Worm (Caenorhabditis elegans) whole organism, late embryonic: ENCODE data around the gene smu-2.

Experiments used
- C38D4.7 ChIP-seq: fragments of 200-800 bp; sonication (Bioruptor generic); optimal IDR thresholded peaks from 2 replicates; lab custom pipeline; 2018; ENCODE audit warnings: mild to moderate bottlenecking, missing genetic modification characterization, moderate library complexity, missing compliant biosample characterization
- F13H6.1 ChIP-seq: sonication (generic microtip); optimal IDR thresholded peaks from 2 replicates; lab custom pipeline; 2016; ENCODE audit warnings: missing genetic modification characterization, missing compliant biosample characterization
- K02D7.2 ChIP-seq: sonication (generic microtip); optimal IDR thresholded peaks from 2 replicates; lab custom pipeline; 2017; ENCODE audit warnings: mild to moderate bottlenecking, missing genetic modification characterization, missing compliant biosample characterization
- K09A11.1 ChIP-seq: sonication (generic microtip); optimal IDR thresholded peaks from 2 replicates; lab custom pipeline; 2017; ENCODE audit warnings: antibody characterized with exemption, mild to moderate bottlenecking, missing genetic modification characterization, missing compliant biosample characterization; ENCODE audit not compliant: insufficient read depth
- Y22D7AL.16 ChIP-seq: sonication (generic microtip); optimal IDR thresholded peaks from 2 replicates; lab custom pipeline; 2016; ENCODE audit warnings: missing genetic modification characterization, missing compliant biosample characterization
- ceh-14 ChIP-seq: sonication (generic microtip); optimal IDR thresholded peaks from 2 replicates; lab custom pipeline; 2016; ENCODE audit warnings: missing genotype, missing genetic modification characterization, missing compliant biosample characterization
- ceh-18 ChIP-seq: sonication (generic microtip); optimal IDR thresholded peaks from 2 replicates; lab custom pipeline; 2016; ENCODE audit warnings: missing genetic modification characterization, missing compliant biosample characterization
- ceh-19 ChIP-seq: fragments of 200-800 bp; sonication (Bioruptor generic); optimal IDR thresholded peaks from 2 replicates; lab custom pipeline; 2018; ENCODE audit warnings: mild to moderate bottlenecking, missing genetic modification characterization, missing compliant biosample characterization
- ceh-2 ChIP-seq: sonication (generic microtip); optimal IDR thresholded peaks from 2 replicates; lab custom pipeline; 2016; ENCODE audit warnings: missing genotype, missing genetic modification characterization, missing compliant biosample characterization
- ceh-22 ChIP-seq: sonication (generic microtip); optimal IDR thresholded peaks from 2 replicates; lab custom pipeline; 2017; ENCODE audit warnings: missing biosample characterization, missing genetic modification characterization
- ceh-24 ChIP-seq: sonication (generic microtip); optimal IDR thresholded peaks from 2 replicates; lab custom pipeline; 2016; ENCODE audit warnings: mild to moderate bottlenecking, missing genetic modification characterization, missing compliant biosample characterization
- ceh-30 ChIP-seq: fragments of 150-350 bp; optimal IDR thresholded peaks from 2 replicates; lab custom pipeline; 2014; ENCODE audit warnings: missing biosample characterization, missing genetic modification characterization
- ceh-34 ChIP-seq: sonication (generic microtip); optimal IDR thresholded peaks from 2 replicates; lab custom pipeline; 2016; ENCODE audit warnings: mild to moderate bottlenecking, missing genetic modification characterization, missing compliant biosample characterization
- ceh-45 ChIP-seq: fragments of 200-800 bp; sonication (Bioruptor generic); IDR thresholded peaks from 2 replicates; pipeline ENCODE4 v1.3.6; 2022; ENCODE audit warnings: missing genetic modification reagents, missing genetic modification characterization, missing compliant biosample characterization
- ceh-48 ChIP-seq: sonication (generic microtip); optimal IDR thresholded peaks from 2 replicates; lab custom pipeline; 2016; ENCODE audit warnings: missing genetic modification characterization, inconsistent platforms, missing compliant biosample characterization
- ceh-6 ChIP-seq: fragments of 200-800 bp; sonication (Bioruptor generic); optimal IDR thresholded peaks from 2 replicates; lab custom pipeline; 2018; ENCODE audit warnings: mild to moderate bottlenecking, missing genetic modification characterization, missing compliant biosample characterization
- ceh-9 ChIP-seq: sonication (generic microtip); optimal IDR thresholded peaks from 2 replicates; lab custom pipeline; 2016; ENCODE audit warnings: mild to moderate bottlenecking, missing genetic modification characterization, inconsistent platforms, missing compliant biosample characterization
- che-1 ChIP-seq: sonication (generic microtip); optimal IDR thresholded peaks from 2 replicates; lab custom pipeline; 2016; ENCODE audit warnings: mild to moderate bottlenecking, missing genetic modification characterization, missing compliant biosample characterization
- dmd-4 ChIP-seq: sonication (generic microtip); optimal IDR thresholded peaks from 2 replicates; lab custom pipeline; 2016; ENCODE audit warnings: borderline replicate concordance, missing genetic modification characterization, missing compliant biosample characterization
- dve-1 ChIP-seq: sonication (generic microtip); optimal IDR thresholded peaks from 2 replicates; lab custom pipeline; 2017; ENCODE audit warnings: antibody characterized with exemption, mild to moderate bottlenecking, missing genetic modification characterization, missing compliant biosample characterization
- elt-4 ChIP-seq: sonication (generic microtip); optimal IDR thresholded peaks from 2 replicates; lab custom pipeline; 2016; ENCODE audit warnings: missing genetic modification characterization, missing compliant biosample characterization
- ets-4 ChIP-seq: sonication (generic microtip); optimal IDR thresholded peaks from 2 replicates; lab custom pipeline; 2016; ENCODE audit warnings: missing genetic modification characterization, missing compliant biosample characterization
- eyg-1 ChIP-seq: sonication (generic microtip); optimal IDR thresholded peaks from 2 replicates; lab custom pipeline; 2016; ENCODE audit warnings: missing genotype, missing genetic modification characterization, missing compliant biosample characterization
- fkh-6 ChIP-seq: sonication (generic microtip); optimal IDR thresholded peaks from 2 replicates; lab custom pipeline; 2016; ENCODE audit warnings: missing genetic modification characterization, missing compliant biosample characterization
- gmeb-2 ChIP-seq: sonication (generic microtip); optimal IDR thresholded peaks from 2 replicates; lab custom pipeline; 2016; ENCODE audit warnings: missing genetic modification characterization, inconsistent platforms, missing compliant biosample characterization
- hlh-13 ChIP-seq: fragments of 200-800 bp; sonication (Bioruptor generic); optimal IDR thresholded peaks from 2 replicates; lab custom pipeline; 2018; ENCODE audit warnings: mild to moderate bottlenecking, missing genetic modification characterization, missing compliant biosample characterization
- hlh-15 ChIP-seq: sonication (generic microtip); optimal IDR thresholded peaks from 2 replicates; lab custom pipeline; 2016; ENCODE audit warnings: missing genetic modification characterization, missing compliant biosample characterization
- hlh-8 ChIP-seq: sonication (generic microtip); optimal IDR thresholded peaks from 2 replicates; lab custom pipeline; 2016; ENCODE audit warnings: missing genotype, missing genetic modification characterization, missing compliant biosample characterization
- lim-6 ChIP-seq: sonication (generic microtip); optimal IDR thresholded peaks from 2 replicates; lab custom pipeline; 2016; ENCODE audit warnings: missing genetic modification characterization, missing compliant biosample characterization
- lin-11 ChIP-seq: fragments of 200-800 bp; sonication (Bioruptor generic); optimal IDR thresholded peaks from 2 replicates; lab custom pipeline; 2018; ENCODE audit warnings: mild to moderate bottlenecking, missing genetic modification characterization, missing compliant biosample characterization
- madf-2 ChIP-seq: sonication (generic microtip); optimal IDR thresholded peaks from 2 replicates; lab custom pipeline; 2017; ENCODE audit warnings: missing genetic modification characterization, missing compliant biosample characterization
- mec-3 ChIP-seq: sonication (generic microtip); optimal IDR thresholded peaks from 2 replicates; lab custom pipeline; 2016; ENCODE audit warnings: borderline replicate concordance, missing genetic modification characterization, missing compliant biosample characterization
- nhr-11 ChIP-seq: fragments of 150-350 bp; optimal IDR thresholded peaks from 2 replicates; lab custom pipeline; 2014; ENCODE audit warnings: missing biosample characterization, missing genetic modification characterization
- npax-4 ChIP-seq: sonication (generic microtip); optimal IDR thresholded peaks from 2 replicates; lab custom pipeline; 2016; ENCODE audit warnings: missing genetic modification characterization, missing compliant biosample characterization
- odd-2 ChIP-seq: sonication (generic microtip); optimal IDR thresholded peaks from 2 replicates; lab custom pipeline; 2017; ENCODE audit warnings: antibody characterized with exemption, mild to moderate bottlenecking, missing genetic modification characterization, missing compliant biosample characterization
- pag-3 ChIP-seq: sonication (generic microtip); optimal IDR thresholded peaks from 2 replicates; lab custom pipeline; 2016; ENCODE audit warnings: missing compliant biosample characterization, missing genetic modification characterization, borderline replicate concordance
- pat-9 ChIP-seq: fragments of 200-800 bp; sonication (Bioruptor generic); optimal IDR thresholded peaks from 2 replicates; lab custom pipeline; 2018; ENCODE audit warnings: mild to moderate bottlenecking, missing genetic modification characterization, moderate library complexity, missing compliant biosample characterization
- pha-2 ChIP-seq: sonication (generic microtip); optimal IDR thresholded peaks from 2 replicates; lab custom pipeline; 2017; ENCODE audit warnings: mild to moderate bottlenecking, missing genetic modification characterization, missing compliant biosample characterization
- pha-4 ChIP-seq: fragments of 150-350 bp; optimal IDR thresholded peaks from 2 replicates; lab custom pipeline; 2018; ENCODE audit warnings: missing biosample characterization, missing genetic modification reagents, missing genetic modification characterization
- pros-1 ChIP-seq: fragments of 150-350 bp; optimal IDR thresholded peaks from 2 replicates; lab custom pipeline; 2014; ENCODE audit warnings: missing biosample characterization, missing genetic modification reagents, missing genetic modification characterization
- sox-2 ChIP-seq: fragments of 200-800 bp; sonication (Bioruptor generic); IDR thresholded peaks from 2 replicates; pipeline ENCODE4 v1.3.6; 2022; ENCODE audit warnings: missing genetic modification reagents, missing genetic modification characterization, missing compliant biosample characterization
- sox-4 ChIP-seq: sonication (generic microtip); optimal IDR thresholded peaks from 2 replicates; lab custom pipeline; 2017; ENCODE audit warnings: mild to moderate bottlenecking, missing genetic modification characterization, inconsistent platforms, missing compliant biosample characterization
- syd-9 ChIP-seq: sonication (generic microtip); optimal IDR thresholded peaks from 2 replicates; lab custom pipeline; 2016; ENCODE audit warnings: mild to moderate bottlenecking, missing genetic modification characterization, moderate library complexity, missing compliant biosample characterization
- tbx-2 ChIP-seq: sonication (generic microtip); optimal IDR thresholded peaks from 2 replicates; lab custom pipeline; 2016; ENCODE audit warnings: missing genetic modification characterization, missing compliant biosample characterization
- tbx-7 ChIP-seq: sonication (generic microtip); optimal IDR thresholded peaks from 2 replicates; lab custom pipeline; 2016; ENCODE audit warnings: missing genotype, missing genetic modification characterization, missing compliant biosample characterization
- ttx-3 ChIP-seq: sonication (generic microtip); optimal IDR thresholded peaks from 2 replicates; lab custom pipeline; 2016; ENCODE audit warnings: missing genetic modification reagents, missing genetic modification characterization, missing compliant biosample characterization
- unc-3 ChIP-seq, 2 experiments: fragments of 200-800 bp in 1 of 2; sonication (Bioruptor generic) in 1 of 2; sonication (generic microtip) in 1 of 2; conservative IDR thresholded peaks in 1 of 2; optimal IDR thresholded peaks in 1 of 2; 2 replicates each; pipeline versions ENCODE4 v1.3.6 to Lab custom; 2016 to 2022; ENCODE audit warnings: missing compliant biosample characterization in 2 of 2, missing genetic modification characterization in 2 of 2, missing genetic modification reagents in 1 of 2
- unc-55 ChIP-seq: sonication (generic microtip); optimal IDR thresholded peaks from 2 replicates; lab custom pipeline; 2017; ENCODE audit warnings: missing biosample characterization, missing genetic modification reagents, missing genetic modification characterization
- zip-5 ChIP-seq: sonication (generic microtip); optimal IDR thresholded peaks from 2 replicates; lab custom pipeline; 2016; ENCODE audit warnings: missing genetic modification characterization, missing compliant biosample characterization
- ztf-16 ChIP-seq: sonication (generic microtip); optimal IDR thresholded peaks from 2 replicates; lab custom pipeline; 2017; ENCODE audit warnings: missing genetic modification characterization, missing compliant biosample characterization

Gene smu-2

DNA sequence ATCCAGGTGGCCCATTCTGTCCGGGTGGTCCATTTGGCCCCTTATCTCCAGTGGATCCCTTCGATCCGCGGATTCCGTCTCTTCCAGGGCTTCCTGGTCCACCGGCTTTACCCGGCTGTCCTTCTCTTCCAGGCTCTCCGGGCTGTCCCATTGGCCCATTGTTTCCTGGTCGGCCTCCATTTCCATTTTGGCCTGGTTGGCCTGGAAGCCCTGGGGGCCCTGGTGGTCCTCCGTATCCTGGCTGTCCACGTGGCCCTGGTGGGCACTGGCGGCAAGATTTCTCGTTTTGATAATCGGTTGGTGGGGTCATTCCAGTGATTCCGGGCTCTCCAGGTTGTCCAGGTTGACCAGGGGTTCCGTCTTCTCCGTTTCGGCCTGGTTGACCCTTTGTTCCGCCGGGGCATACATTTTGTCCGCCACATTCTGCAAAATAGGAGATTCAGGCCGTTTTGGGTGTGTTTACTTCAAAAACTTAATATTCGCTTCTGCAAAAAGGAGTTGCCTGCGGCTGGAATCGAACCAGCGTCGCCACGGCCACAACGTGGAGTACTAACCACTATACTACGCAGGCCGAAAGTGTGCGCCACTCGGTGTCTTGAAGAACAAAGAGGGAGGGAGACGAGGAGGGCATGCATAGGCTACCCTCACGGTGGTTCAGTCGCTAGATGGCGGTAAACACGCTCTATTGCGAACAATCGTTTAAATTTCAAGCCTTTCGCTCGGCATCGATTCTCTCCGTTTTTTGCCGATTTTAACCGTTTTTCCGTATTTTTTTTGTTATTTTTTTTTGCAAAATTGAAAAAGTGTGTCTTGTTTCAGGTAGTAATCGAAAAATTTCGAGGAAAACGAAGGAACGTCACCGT is 39.0 kb downstream of the smu-2 start, which contains the start of gene W09G10.9:
W09G10.9 (plus strand) TSS at position 813 of the 863 bp plus-strand sequence.
- TF ChIP-seq ceh-45 (GFP tag; lab: Robert Waterston, UW): peak; percentile 79
- TF ChIP-seq pha-2: peak; percentile 77
- TF ChIP-seq ceh-9 (tag; lab: Kevin White, UChicago): peak; percentile 6
- TF ChIP-seq sox-2 (GFP tag; lab: Robert Waterston, UW): peak; percentile 88
- TF ChIP-seq elt-4: no peak
- TF ChIP-seq madf-2 (tag; lab: Kevin White, UChicago): peak; percentile 76
- peak; percentile 56 for TF ChIP-seq K02D7.2 (tag; lab: Kevin White, UChicago)
- peak; percentile 49 for TF ChIP-seq eyg-1 (tag; lab: Kevin White, UChicago)
- TF ChIP-seq C38D4.7 (GFP tag; lab: Kevin White, UChicago): peak; percentile 63
- TF ChIP-seq hlh-15 (tag; lab: Kevin White, UChicago): peak; percentile 49
- no peak for TF ChIP-seq syd-9 (tag; lab: Kevin White, UChicago)
- TF ChIP-seq lim-6 (tag; lab: Kevin White, UChicago): no peak
- no peak for TF ChIP-seq nhr-11 (tag; lab: Kevin White, UChicago)
- TF ChIP-seq ceh-34 (tag; lab: Kevin White, UChicago): peak; percentile 62
- peak; percentile 68 for TF ChIP-seq ttx-3 (tag; lab: Kevin White, UChicago)
- peak; percentile 73 for TF ChIP-seq pat-9
- peak; percentile 62 for TF ChIP-seq ceh-48 (tag; lab: Kevin White, UChicago)
- TF ChIP-seq ceh-22: peak; percentile 59
- peak; percentile 73 for TF ChIP-seq ceh-18 (tag; lab: Kevin White, UChicago)
- TF ChIP-seq ets-4 (tag; lab: Kevin White, UChicago): no peak
- TF ChIP-seq hlh-13 (GFP tag; lab: Kevin White, UChicago): peak; percentile 54
- peak; percentile 90 for TF ChIP-seq unc-3 (GFP tag; conservative IDR thresholded peaks at IDR 0.05; lab: Robert Waterston, UW)
- TF ChIP-seq unc-3 (tag; optimal IDR thresholded peaks at IDR 0.05; lab: Kevin White, UChicago): peak; percentile 71
- no peak for TF ChIP-seq ceh-24 (tag; lab: Kevin White, UChicago)
- peak; percentile 77 for TF ChIP-seq ceh-19 (GFP tag; lab: Kevin White, UChicago)
- no peak for TF ChIP-seq odd-2 (tag; lab: Kevin White, UChicago)
- TF ChIP-seq tbx-2 (tag; lab: Kevin White, UChicago): peak; percentile 80
- peak; percentile 70 for TF ChIP-seq dmd-4 (tag; lab: Kevin White, UChicago)
- peak; percentile 74 for TF ChIP-seq che-1 (tag; lab: Kevin White, UChicago)
- TF ChIP-seq tbx-7: no peak
- no peak for TF ChIP-seq mec-3 (tag; lab: Kevin White, UChicago)
- TF ChIP-seq npax-4: peak; percentile 40
- TF ChIP-seq Y22D7AL.16 (tag; lab: Kevin White, UChicago): peak; percentile 55
- peak; percentile 83 for TF ChIP-seq ceh-6
- TF ChIP-seq ceh-14 (tag; lab: Kevin White, UChicago): peak; percentile 13
- TF ChIP-seq pros-1 (tag; lab: Kevin White, UChicago): no peak
- TF ChIP-seq ztf-16: peak; percentile 57
- TF ChIP-seq unc-55: no peak
- no peak for TF ChIP-seq hlh-8
- no peak for TF ChIP-seq pha-4
- TF ChIP-seq gmeb-2 (tag; lab: Kevin White, UChicago): peak; percentile 60
- TF ChIP-seq pag-3: no peak
- TF ChIP-seq K09A11.1 (tag; lab: Kevin White, UChicago): peak; percentile 26
- TF ChIP-seq sox-4 (tag; lab: Kevin White, UChicago): peak; percentile 80
- peak; percentile 79 for TF ChIP-seq lin-11
- peak; percentile 50 for TF ChIP-seq ceh-2 (tag; lab: Kevin White, UChicago)
- no peak for TF ChIP-seq F13H6.1 (tag; lab: Kevin White, UChicago)
- peak; percentile 51 for TF ChIP-seq zip-5 (tag; lab: Kevin White, UChicago)
- no peak for TF ChIP-seq ceh-30 (tag; lab: Kevin White, UChicago)
- peak; percentile 12 for TF ChIP-seq dve-1 (tag; lab: Kevin White, UChicago)
- TF ChIP-seq fkh-6: peak; percentile 66
